Worm (Caenorhabditis elegans): Measurements from ENCODE around the gene tgt-1.
A peak's percentile ranks its signal among the peaks of the same experiment; 100 is the strongest.

The tgt-1 gene

ce11 chrIV:11955592-11955991 lies 4.0 kb downstream of the tgt-1 start:
- peak; percentile 69 for TF ChIP-seq nhr-21 (tag; optimal IDR thresholded peaks at IDR 0.05)
- no peak for TF ChIP-seq elt-1 (tag; optimal IDR thresholded peaks at IDR 0.05)
- peak; percentile 70 for TF ChIP-seq ztf-4 (tag; optimal IDR thresholded peaks at IDR 0.05)
- TF ChIP-seq nhr-237 (tag; optimal IDR thresholded peaks at IDR 0.05): no peak
- TF ChIP-seq ZK546.5 (tag; optimal IDR thresholded peaks at IDR 0.05): no peak
- TF ChIP-seq nhr-129 (tag; optimal IDR thresholded peaks at IDR 0.05): peak; percentile 78
- TF ChIP-seq nhr-25 (tag; optimal IDR thresholded peaks at IDR 0.05): no peak
- TF ChIP-seq R02D3.7 (tag; optimal IDR thresholded peaks at IDR 0.05): no peak
- TF ChIP-seq ztf-11 (tag; optimal IDR thresholded peaks at IDR 0.05): no peak
- peak; percentile 48 for TF ChIP-seq nhr-6 (tag; optimal IDR thresholded peaks at IDR 0.05)
- peak; percentile 68 for TF ChIP-seq sma-3 (GFP tag; optimal IDR thresholded peaks at IDR 0.05)
- no peak for TF ChIP-seq unc-62 (GFP tag; optimal IDR thresholded peaks at IDR 0.05)
- TF ChIP-seq lin-39 (tag; optimal IDR thresholded peaks at IDR 0.05): no peak
- no peak for TF ChIP-seq unc-55 (GFP tag; optimal IDR thresholded peaks at IDR 0.05)
- no peak for TF ChIP-seq egl-27 (tag; optimal IDR thresholded peaks at IDR 0.05)
- TF ChIP-seq peb-1 (tag; optimal IDR thresholded peaks at IDR 0.05): no peak
- peak; percentile 2 to 70 for TF ChIP-seq mdl-1 (tag; optimal IDR thresholded peaks at IDR 0.05)
- TF ChIP-seq Y55F3AM.14 (GFP tag; optimal IDR thresholded peaks at IDR 0.05): peak; percentile 18
- TF ChIP-seq sem-4 (tag; optimal IDR thresholded peaks at IDR 0.05): peak; percentile 37
- peak; percentile 63 for TF ChIP-seq ama-1 (optimal IDR thresholded peaks at IDR 0.05)
- no peak for TF ChIP-seq C34F6.9 (tag; optimal IDR thresholded peaks at IDR 0.05)
- no peak for TF ChIP-seq zag-1 (tag; optimal IDR thresholded peaks at IDR 0.05)
- TF ChIP-seq nhr-77 (tag; optimal IDR thresholded peaks at IDR 0.05): no peak
- TF ChIP-seq nhr-10 (tag; optimal IDR thresholded peaks at IDR 0.05): no peak
- TF ChIP-seq lsy-2 (tag; optimal IDR thresholded peaks at IDR 0.05): peak in 1 of 2 experiments; percentile 71
- TF ChIP-seq elt-3 (tag; optimal IDR thresholded peaks at IDR 0.05): no peak
- TF ChIP-seq crh-2 (tag; optimal IDR thresholded peaks at IDR 0.05): peak; percentile 82
- TF ChIP-seq snpc-4 (tag; optimal IDR thresholded peaks at IDR 0.05): no peak
- peak; percentile 54 for TF ChIP-seq F13H6.1 (tag; optimal IDR thresholded peaks at IDR 0.05)
- TF ChIP-seq lin-11 (tag; optimal IDR thresholded peaks at IDR 0.05): no peak
- peak; percentile 53 for TF ChIP-seq blmp-1 (tag; optimal IDR thresholded peaks at IDR 0.05; ENCODE audit: insufficient read depth)
- no peak for TF ChIP-seq mab-5 (tag; optimal IDR thresholded peaks at IDR 0.05)
- no peak for TF ChIP-seq nhr-11 (tag; optimal IDR thresholded peaks at IDR 0.05)
- TF ChIP-seq sma-9 (GFP tag; optimal IDR thresholded peaks at IDR 0.05): peak; percentile 94
- TF ChIP-seq sma-9 (tag; optimal IDR thresholded peaks at IDR 0.05): no peak
- TF ChIP-seq gmeb-1 (tag; optimal IDR thresholded peaks at IDR 0.05): peak; percentile 74
- TF ChIP-seq fos-1 (tag; optimal IDR thresholded peaks at IDR 0.05): peak; percentile 76
- TF ChIP-seq mbf-1 (tag; optimal IDR thresholded peaks at IDR 0.05): no peak
- no peak for TF ChIP-seq skn-1 (tag; optimal IDR thresholded peaks at IDR 0.05)
- peak; percentile 77 for TF ChIP-seq lin-13 (GFP tag; optimal IDR thresholded peaks at IDR 0.05)
- no peak for TF ChIP-seq ceh-16 (tag; optimal IDR thresholded peaks at IDR 0.05)
- TF ChIP-seq dmd-4 (tag; optimal IDR thresholded peaks at IDR 0.05): no peak
- TF ChIP-seq nhr-12 (tag; optimal IDR thresholded peaks at IDR 0.05): no peak
- TF ChIP-seq ztf-1 (GFP tag; conservative IDR thresholded peaks at IDR 0.05): no peak

- TF ChIP-seq crh-2 (tag; optimal IDR thresholded peaks at IDR 0.05) (peak; percentile 59), mdl-1 (tag; optimal IDR thresholded peaks at IDR 0.05) (peak in 1 of 2 experiments; percentile 5), blmp-1 (tag; optimal IDR thresholded peaks at IDR 0.05; ENCODE audit: insufficient read depth) (peak; percentile 44), egl-27 (tag; optimal IDR thresholded peaks at IDR 0.05) (no peak), F13H6.1 (tag; optimal IDR thresholded peaks at IDR 0.05) (peak; percentile 48), fos-1 (tag; optimal IDR thresholded peaks at IDR 0.05) (peak; percentile 50), sma-9 (GFP tag; optimal IDR thresholded peaks at IDR 0.05) (peak; percentile 47), sma-9 (tag; optimal IDR thresholded peaks at IDR 0.05) (no peak), sma-3 (GFP tag; optimal IDR thresholded peaks at IDR 0.05) (peak; percentile 24), ceh-82 (tag; optimal IDR thresholded peaks at IDR 0.05) (no peak), ZK546.5 (tag; optimal IDR thresholded peaks at IDR 0.05) (no peak), C34F6.9 (tag; optimal IDR thresholded peaks at IDR 0.05) (peak; percentile 52), lsy-2 (tag; optimal IDR thresholded peaks at IDR 0.05) (peak; percentile 16), R02D3.7 (tag; optimal IDR thresholded peaks at IDR 0.05) (no peak), elt-3 (tag; optimal IDR thresholded peaks at IDR 0.05) (no peak), nhr-25 (tag; optimal IDR thresholded peaks at IDR 0.05) (peak; percentile 73), unc-55 (GFP tag; optimal IDR thresholded peaks at IDR 0.05) (peak; percentile 35), lin-13 (GFP tag; optimal IDR thresholded peaks at IDR 0.05) (peak; percentile 59), gmeb-1 (tag; optimal IDR thresholded peaks at IDR 0.05) (peak; percentile 33), ama-1 (optimal IDR thresholded peaks at IDR 0.05) (peak; percentile 56), nhr-129 (tag; optimal IDR thresholded peaks at IDR 0.05) (peak; percentile 75), sem-4 (tag; optimal IDR thresholded peaks at IDR 0.05) (no peak), nhr-12 (tag; optimal IDR thresholded peaks at IDR 0.05) (no peak), skn-1 (tag; optimal IDR thresholded peaks at IDR 0.05) (no peak)
Observed at ce11 chrIV:11952612-11953299, 6.8 kb downstream of the tgt-1 start, which contains the start of gene gdh-1. Gene gdh-1 (plus strand): TSS chrIV:11953249.
